Fruit fly (Drosophila melanogaster) whole organism, embryonic: ENCODE results near the gene Tim17a2.

Experiments used
- CG12155 ChIP-seq: fragments of 200-800 bp; sonication (Bioruptor generic); optimal IDR thresholded peaks from 3 replicates; lab custom pipeline; 2016; ENCODE audit warnings: missing biosample characterization, missing genetic modification characterization
- CG13894 ChIP-seq: fragments of 200-800 bp; sonication (Bioruptor generic); optimal IDR thresholded peaks from 3 replicates; lab custom pipeline; 2018; ENCODE audit warnings: missing biosample characterization, mild to moderate bottlenecking, missing genetic modification characterization, moderate library complexity
- CG1602 ChIP-seq: fragments of 200-800 bp; sonication (Bioruptor generic); optimal IDR thresholded peaks from 3 replicates; lab custom pipeline; 2016; ENCODE audit warnings: missing biosample characterization, missing genetic modification characterization
- CG31441 ChIP-seq: fragments of 200-800 bp; sonication (Bioruptor generic); IDR thresholded peaks from 2 replicates; pipeline ENCODE4 v1.3.6; 2022; ENCODE audit warnings: missing biosample characterization, missing genetic modification characterization
- HLH4C ChIP-seq: fragments of 200-800 bp; sonication (Bioruptor generic); IDR thresholded peaks from 3 replicates; pipeline ENCODE4 v1.3.6; 2022; ENCODE audit warnings: missing biosample characterization, missing genetic modification characterization; ENCODE audit not compliant: partially characterized antibody
- chif ChIP-seq, 2 experiments: fragments of 200-800 bp; sonication (Bioruptor generic); optimal IDR thresholded peaks; 3 replicates each; lab custom pipeline; 2016; ENCODE audit warnings: missing biosample characterization in 2 of 2, missing genetic modification characterization in 2 of 2
- mirr ChIP-seq: fragments of 200-800 bp; sonication (Bioruptor generic); optimal IDR thresholded peaks from 3 replicates; lab custom pipeline; 2018; ENCODE audit warnings: missing biosample characterization, mild to moderate bottlenecking, missing genetic modification characterization
- repo ChIP-seq: fragments of 200-800 bp; sonication (Bioruptor generic); optimal IDR thresholded peaks from 2 replicates; lab custom pipeline; 2016; ENCODE audit warnings: missing biosample characterization, missing genetic modification characterization

DNA sequence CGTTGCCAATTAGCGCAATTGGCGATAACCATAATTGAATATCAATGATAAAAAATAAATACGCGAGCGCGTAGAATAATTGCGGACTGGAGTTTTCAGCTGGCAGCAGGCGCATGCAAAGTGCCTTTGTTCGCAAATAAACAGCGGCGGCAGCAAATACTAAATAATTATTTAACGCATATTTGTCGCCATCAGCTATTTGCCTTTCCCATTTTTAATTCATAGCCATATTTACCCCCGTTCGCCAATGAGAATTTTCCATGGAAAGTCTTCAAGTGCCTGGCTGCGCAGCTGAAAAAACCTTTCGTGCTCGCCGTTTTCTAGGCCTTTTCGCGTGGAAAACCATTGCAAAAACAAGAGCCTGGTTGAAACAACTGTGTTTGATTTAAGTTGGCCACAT is 39.4 kb upstream of the Tim17a2 start:
- TF ChIP-seq CG12155 (no peak), HLH4C (GFP tag; lab: Robert Waterston, UW) (no peak), CG31441 (GFP tag; lab: Robert Waterston, UW) (no peak), mirr (GFP tag; lab: Kevin White, UChicago) (no peak), CG1602 (GFP tag; lab: Kevin White, UChicago) (no peak), repo (GFP tag; lab: Kevin White, UChicago) (no peak), CG13894 (tag; lab: Kevin White, UChicago) (peak; percentile 15), chif (GFP tag; optimal IDR thresholded peaks at IDR 0.05; lab: Kevin White, UChicago) (no peak)
